Fruit fly (Drosophila melanogaster): Measurements from ENCODE around the gene Cp15.
A peak's percentile ranks its signal among the peaks of the same experiment; 100 is the strongest.

Gene Cp15

dm6 chr3L:8721145-8721544 is 7.1 kb upstream of the Cp15 start, which contains the start of the genes CG32022 and CG6511 (continued):
- TF ChIP-seq zen2 (GFP tag; IDR thresholded peaks at IDR 0.05; ENCODE audit: partially characterized antibody) (no peak), CG16863 (GFP tag; optimal IDR thresholded peaks at IDR 0.05) (peak; percentile 97), Sry-δ (GFP tag; optimal IDR thresholded peaks at IDR 0.05) (peak; percentile 73), C15 (GFP tag; IDR thresholded peaks at IDR 0.05) (peak; percentile 84), Atf-2 (GFP tag; optimal IDR thresholded peaks at IDR 0.05) (peak; percentile 97), gsb (GFP tag; IDR thresholded peaks at IDR 0.05) (peak; percentile 89), CG10147 (GFP tag; optimal IDR thresholded peaks at IDR 0.05) (peak; percentile 97), gem (tag; optimal IDR thresholded peaks at IDR 0.05) (peak; percentile 98), CG14710 (tag; optimal IDR thresholded peaks at IDR 0.05) (peak; percentile 96), CG4820 (GFP tag; optimal IDR thresholded peaks at IDR 0.05) (peak; percentile 97), CrebB (tag; optimal IDR thresholded peaks at IDR 0.05) (peak; percentile 94), pzg (GFP tag; optimal IDR thresholded peaks at IDR 0.05) (peak; percentile 63), CG10959 (GFP tag; IDR thresholded peaks at IDR 0.05) (peak; percentile 86), Poxn (GFP tag; IDR thresholded peaks at IDR 0.05) (peak; percentile 91), bcd (GFP tag; optimal IDR thresholded peaks at IDR 0.05) (peak; percentile 98), Bgb (GFP tag; IDR thresholded peaks at IDR 0.05; ENCODE audit: partially characterized antibody) (no peak), CG14860 (GFP tag; IDR thresholded peaks at IDR 0.05; ENCODE audit: partially characterized antibody) (no peak), pan (optimal IDR thresholded peaks at IDR 0.05) (no peak), pan (GFP tag; optimal IDR thresholded peaks at IDR 0.05 in 1 of 2, IDR thresholded peaks at IDR 0.05 in 1 of 2) (peak in 1 of 2 experiments; percentile 94), cato (GFP tag; optimal IDR thresholded peaks at IDR 0.05; ENCODE audit: borderline replicate concordance) (peak; percentile 97), zfh1 (GFP tag; IDR thresholded peaks at IDR 0.05) (peak; percentile 94), her (GFP tag; optimal IDR thresholded peaks at IDR 0.05) (peak; percentile 93), CG11398 (GFP tag; optimal IDR thresholded peaks at IDR 0.05) (peak; percentile 93), CG10462 (GFP tag; optimal IDR thresholded peaks at IDR 0.05) (peak; percentile 95), dpn (GFP tag; optimal IDR thresholded peaks at IDR 0.05) (peak; percentile 97 to 98), CG18011 (GFP tag; optimal IDR thresholded peaks at IDR 0.05) (peak; percentile 86), Nf-YB (GFP tag; optimal IDR thresholded peaks at IDR 0.05) (peak; percentile 83), lov (optimal IDR thresholded peaks at IDR 0.05) (no peak), lov (GFP tag; IDR thresholded peaks at IDR 0.05) (peak; percentile 84; the same call in 2 of the 3 replicates), fd3F (GFP tag; optimal IDR thresholded peaks at IDR 0.05) (peak; percentile 96), Spps (tag; optimal IDR thresholded peaks at IDR 0.05) (peak; percentile 81), fru (optimal IDR thresholded peaks at IDR 0.05) (no peak), CG5953 (GFP tag; IDR thresholded peaks at IDR 0.05) (peak; percentile 86), br (optimal IDR thresholded peaks at IDR 0.05) (no peak), bbx (GFP tag; IDR thresholded peaks at IDR 0.05; ENCODE audit: partially characterized antibody) (no peak), Ravus (GFP tag; IDR thresholded peaks at IDR 0.05) (peak; percentile 81), CG10321 (GFP tag; IDR thresholded peaks at IDR 0.05) (peak; percentile 67; the same call in 1 of the 2 replicates), caup (GFP tag; optimal IDR thresholded peaks at IDR 0.05; ENCODE audit: severe bottlenecking) (peak; percentile 97), toy (GFP tag; IDR thresholded peaks at IDR 0.05) (peak; percentile 90), lab (GFP tag; optimal IDR thresholded peaks at IDR 0.05) (peak; percentile 98), maf-S (GFP tag; optimal IDR thresholded peaks at IDR 0.05) (peak; percentile 97), grau (tag; optimal IDR thresholded peaks at IDR 0.05) (peak; percentile 97), Lim3 (GFP tag; IDR thresholded peaks at IDR 0.05) (peak; percentile 86), CG7372 (GFP tag; IDR thresholded peaks at IDR 0.05) (peak; percentile 96), Taf1 (GFP tag; IDR thresholded peaks at IDR 0.05) (peak; percentile 95), prd (optimal IDR thresholded peaks at IDR 0.05) (no peak), prd (GFP tag; IDR thresholded peaks at IDR 0.05) (peak; percentile 98), CG8281 (tag; optimal IDR thresholded peaks at IDR 0.05) (peak; percentile 88), CG2875 (GFP tag; optimal IDR thresholded peaks at IDR 0.05) (peak; percentile 86), CG30403 (GFP tag; optimal IDR thresholded peaks at IDR 0.05) (peak; percentile 99), Ets65A (GFP tag) (peak; percentile 100), CTCF (GFP tag; optimal IDR thresholded peaks at IDR 0.05) (peak; percentile 50), sr (GFP tag; IDR thresholded peaks at IDR 0.05) (peak; percentile 58; the same call in 1 of the 3 replicates)

All from whole organism, embryonic.